Worm (Caenorhabditis elegans) whole organism, L2 larva: ENCODE data around the gene Y37D8A.5.

Source experiments
- C34F6.9 ChIP-seq: fragments of 150-350 bp; optimal IDR thresholded peaks from 2 replicates; lab custom pipeline; 2014; ENCODE audit warnings: missing biosample characterization, missing genetic modification characterization
- F13H6.1 ChIP-seq: sonication (generic microtip); optimal IDR thresholded peaks from 2 replicates; lab custom pipeline; 2016; ENCODE audit warnings: missing genetic modification characterization, missing compliant biosample characterization
- R02D3.7 ChIP-seq: fragments of 150-350 bp; optimal IDR thresholded peaks from 2 replicates; lab custom pipeline; 2014; ENCODE audit warnings: missing biosample characterization, missing genetic modification characterization
- Y55F3AM.14 ChIP-seq: fragments of 200-800 bp; sonication (Bioruptor generic); optimal IDR thresholded peaks from 2 replicates; lab custom pipeline; 2018; ENCODE audit warnings: mild to moderate bottlenecking, missing genetic modification characterization, missing compliant biosample characterization
- ZK546.5 ChIP-seq: sonication (generic microtip); optimal IDR thresholded peaks from 2 replicates; lab custom pipeline; 2017; ENCODE audit warnings: missing biosample characterization, missing genetic modification characterization
- alr-1 ChIP-seq: fragments of 150-350 bp; optimal IDR thresholded peaks from 2 replicates; lab custom pipeline; 2014; ENCODE audit warnings: missing biosample characterization, missing genetic modification characterization
- ama-1 ChIP-seq: fragments of 150-350 bp; optimal IDR thresholded peaks from 2 replicates; lab custom pipeline; 2018; ENCODE audit warnings: inconsistent platforms
- blmp-1 ChIP-seq: sonication (generic microtip); optimal IDR thresholded peaks from 2 replicates; lab custom pipeline; 2017; ENCODE audit warnings: missing genetic modification characterization, mild to moderate bottlenecking, missing compliant biosample characterization, antibody characterized with exemption, moderate library complexity; ENCODE audit not compliant: insufficient read depth
- ceh-16 ChIP-seq: fragments of 150-350 bp; optimal IDR thresholded peaks from 2 replicates; lab custom pipeline; 2014; ENCODE audit warnings: missing biosample characterization, missing genetic modification characterization
- ceh-82 ChIP-seq: fragments of 150-350 bp; optimal IDR thresholded peaks from 2 replicates; lab custom pipeline; 2014; ENCODE audit warnings: missing biosample characterization, missing genetic modification characterization
- crh-2 ChIP-seq: sonication (generic microtip); optimal IDR thresholded peaks from 2 replicates; lab custom pipeline; 2017; ENCODE audit warnings: missing biosample characterization, missing genetic modification characterization
- dmd-4 ChIP-seq: sonication (generic microtip); optimal IDR thresholded peaks from 2 replicates; lab custom pipeline; 2017; ENCODE audit warnings: missing biosample characterization, missing genetic modification characterization
- egl-27 ChIP-seq: sonication (generic microtip); optimal IDR thresholded peaks from 3 replicates; lab custom pipeline; 2017; ENCODE audit warnings: missing biosample characterization, missing genetic modification reagents, missing genetic modification characterization
- elt-1 ChIP-seq: fragments of 150-350 bp; optimal IDR thresholded peaks from 2 replicates; lab custom pipeline; 2014; ENCODE audit warnings: missing biosample characterization, missing genetic modification characterization
- elt-3 ChIP-seq: sonication (generic microtip); optimal IDR thresholded peaks from 2 replicates; lab custom pipeline; 2017; ENCODE audit warnings: missing biosample characterization, missing genetic modification characterization
- fos-1 ChIP-seq: fragments of 150-350 bp; optimal IDR thresholded peaks from 2 replicates; lab custom pipeline; 2014; ENCODE audit warnings: missing biosample characterization, missing genetic modification characterization
- gmeb-1 ChIP-seq: fragments of 150-350 bp; optimal IDR thresholded peaks from 2 replicates; lab custom pipeline; 2014; ENCODE audit warnings: missing biosample characterization, missing genetic modification characterization
- lin-11 ChIP-seq: fragments of 150-350 bp; sonication (generic microtip); optimal IDR thresholded peaks from 2 replicates; lab custom pipeline; 2014; ENCODE audit warnings: missing biosample characterization, missing genetic modification characterization, inconsistent platforms, mixed read lengths
- lin-13 ChIP-seq: fragments of 150-350 bp; optimal IDR thresholded peaks from 2 replicates; lab custom pipeline; 2014; ENCODE audit warnings: missing biosample characterization, missing genetic modification reagents, missing genetic modification characterization
- lin-39 ChIP-seq: fragments of 150-350 bp; optimal IDR thresholded peaks from 2 replicates; lab custom pipeline; 2014; ENCODE audit warnings: missing biosample characterization, missing genetic modification reagents, missing genetic modification characterization
- lsy-2 ChIP-seq, 2 experiments: fragments of 150-350 bp in 1 of 2; sonication (generic microtip) in 1 of 2; optimal IDR thresholded peaks; 2 replicates each; lab custom pipeline; 2014 to 2017; ENCODE audit warnings: missing biosample characterization in 2 of 2, missing genetic modification characterization in 2 of 2
- mab-5 ChIP-seq: fragments of 150-350 bp; optimal IDR thresholded peaks from 2 replicates; lab custom pipeline; 2014; ENCODE audit warnings: missing biosample characterization, missing genetic modification characterization
- mbf-1 ChIP-seq: sonication (generic microtip); optimal IDR thresholded peaks from 2 replicates; lab custom pipeline; 2017; ENCODE audit warnings: missing biosample characterization, missing genetic modification characterization
- mdl-1 ChIP-seq, 2 experiments: fragments of 150-350 bp in 1 of 2; sonication (generic microtip) in 1 of 2; optimal IDR thresholded peaks; 2 replicates each; lab custom pipeline; 2017; ENCODE audit warnings: missing biosample characterization in 2 of 2, missing genetic modification characterization in 2 of 2
- nhr-10 ChIP-seq: sonication (generic microtip); optimal IDR thresholded peaks from 2 replicates; lab custom pipeline; 2017; ENCODE audit warnings: missing biosample characterization, missing genetic modification characterization
- nhr-11 ChIP-seq: fragments of 150-350 bp; optimal IDR thresholded peaks from 2 replicates; lab custom pipeline; 2014; ENCODE audit warnings: missing biosample characterization, missing genetic modification characterization
- nhr-12 ChIP-seq: fragments of 150-350 bp; optimal IDR thresholded peaks from 2 replicates; lab custom pipeline; 2014; ENCODE audit warnings: missing biosample characterization, missing genetic modification characterization
- nhr-129 ChIP-seq: fragments of 150-350 bp; optimal IDR thresholded peaks from 2 replicates; lab custom pipeline; 2014; ENCODE audit warnings: missing biosample characterization, missing genetic modification characterization
- nhr-21 ChIP-seq: fragments of 150-350 bp; optimal IDR thresholded peaks from 2 replicates; lab custom pipeline; 2014; ENCODE audit warnings: missing biosample characterization, missing genetic modification characterization
- nhr-23 ChIP-seq: fragments of 150-350 bp; optimal IDR thresholded peaks from 2 replicates; lab custom pipeline; 2014; ENCODE audit warnings: missing biosample characterization, missing genetic modification reagents, missing genetic modification characterization
- nhr-237 ChIP-seq: fragments of 150-350 bp; optimal IDR thresholded peaks from 2 replicates; lab custom pipeline; 2014; ENCODE audit warnings: missing biosample characterization, missing genetic modification characterization
- nhr-25 ChIP-seq: fragments of 150-350 bp; sonication (generic microtip); optimal IDR thresholded peaks from 3 replicates; lab custom pipeline; 2014; ENCODE audit warnings: missing biosample characterization, missing genetic modification characterization
- nhr-6 ChIP-seq: fragments of 150-350 bp; optimal IDR thresholded peaks from 2 replicates; lab custom pipeline; 2014; ENCODE audit warnings: missing biosample characterization, missing genetic modification characterization
- nhr-77 ChIP-seq: fragments of 150-350 bp; optimal IDR thresholded peaks from 2 replicates; lab custom pipeline; 2014; ENCODE audit warnings: missing biosample characterization, missing genetic modification characterization
- peb-1 ChIP-seq: fragments of 150-350 bp; optimal IDR thresholded peaks from 2 replicates; lab custom pipeline; 2014; ENCODE audit warnings: missing biosample characterization, missing genetic modification characterization
- sem-4 ChIP-seq: fragments of 150-350 bp; optimal IDR thresholded peaks from 2 replicates; lab custom pipeline; 2014; ENCODE audit warnings: missing biosample characterization, missing genetic modification reagents, missing genetic modification characterization
- skn-1 ChIP-seq: sonication (generic microtip); optimal IDR thresholded peaks from 2 replicates; lab custom pipeline; 2017; ENCODE audit warnings: missing biosample characterization, missing genetic modification characterization
- sma-3 ChIP-seq: sonication (generic microtip); optimal IDR thresholded peaks from 2 replicates; lab custom pipeline; 2016; ENCODE audit warnings: missing genetic modification reagents, missing genetic modification characterization, missing compliant biosample characterization
- sma-9 ChIP-seq, 2 experiments: fragments of 150-350 bp in 1 of 2; sonication (generic microtip) in 1 of 2; optimal IDR thresholded peaks; 2 replicates each; lab custom pipeline; 2014 to 2016; ENCODE audit warnings: missing genetic modification characterization in 2 of 2, mild to moderate bottlenecking in 1 of 2, missing biosample characterization in 1 of 2, missing compliant biosample characterization in 1 of 2, missing genetic modification reagents in 1 of 2, moderate library complexity in 1 of 2
- snpc-4 ChIP-seq: fragments of 150-350 bp; optimal IDR thresholded peaks from 2 replicates; lab custom pipeline; 2014; ENCODE audit warnings: missing biosample characterization, missing genetic modification characterization
- unc-39 ChIP-seq: fragments of 150-350 bp; optimal IDR thresholded peaks from 2 replicates; lab custom pipeline; 2014; ENCODE audit warnings: missing biosample characterization, missing genetic modification characterization
- unc-55 ChIP-seq: fragments of 150-350 bp; sonication (generic microtip); optimal IDR thresholded peaks from 3 replicates; lab custom pipeline; 2014; ENCODE audit warnings: missing biosample characterization, missing genetic modification reagents, missing genetic modification characterization
- unc-62 ChIP-seq: fragments of 150-350 bp; optimal IDR thresholded peaks from 2 replicates; lab custom pipeline; 2014; ENCODE audit warnings: missing biosample characterization, missing genetic modification reagents, missing genetic modification characterization
- zag-1 ChIP-seq: fragments of 150-350 bp; optimal IDR thresholded peaks from 2 replicates; lab custom pipeline; 2014; ENCODE audit warnings: missing biosample characterization, missing genetic modification characterization
- ztf-1 ChIP-seq: fragments of 200-800 bp; sonication (Bioruptor generic); conservative IDR thresholded peaks from 2 replicates; pipeline ENCODE4 v1.3.6; 2022; ENCODE audit warnings: missing genetic modification characterization, missing compliant biosample characterization
- ztf-11 ChIP-seq: sonication (generic microtip); optimal IDR thresholded peaks from 2 replicates; lab custom pipeline; 2017; ENCODE audit warnings: missing biosample characterization, missing genetic modification characterization
- ztf-4 ChIP-seq: fragments of 150-350 bp; optimal IDR thresholded peaks from 2 replicates; lab custom pipeline; 2014; ENCODE audit warnings: missing biosample characterization, missing genetic modification characterization

Y37D8A.5 gene

ce11 chrIII:12848981-12849589 is 6.2 kb downstream of the Y37D8A.5 start (continued):
- peak; percentile 96 for TF ChIP-seq sma-9 (GFP tag; optimal IDR thresholded peaks at IDR 0.05; lab: Kevin White, UChicago)
- peak; percentile 25 for TF ChIP-seq sma-9 (tag; optimal IDR thresholded peaks at IDR 0.05; lab: Kevin White, UChicago)
- no peak for TF ChIP-seq nhr-11 (tag; lab: Kevin White, UChicago)
- TF ChIP-seq nhr-6 (tag; lab: Kevin White, UChicago), result peak; percentile 17
- TF ChIP-seq unc-62 (GFP tag; lab: Kevin White, UChicago), result no peak
- no peak for TF ChIP-seq nhr-10 (tag; lab: Kevin White, UChicago)
- TF ChIP-seq nhr-77 (tag; lab: Kevin White, UChicago), result no peak
- peak; percentile 84 for TF ChIP-seq sem-4
- no peak for TF ChIP-seq snpc-4 (tag; lab: Kevin White, UChicago)
- TF ChIP-seq, all 48 proteins: peak for 17

ce11 chrIII:12847623-12848022 is 7.7 kb downstream of the Y37D8A.5 start:
- TF ChIP-seq nhr-77 (tag; lab: Kevin White, UChicago) (no peak), sem-4 (peak; percentile 66), R02D3.7 (tag; lab: Kevin White, UChicago) (no peak), sma-3 (GFP tag; lab: Kevin White, UChicago) (peak; percentile 2), sma-9 (GFP tag; optimal IDR thresholded peaks at IDR 0.05; lab: Kevin White, UChicago) (peak; percentile 80), sma-9 (tag; optimal IDR thresholded peaks at IDR 0.05; lab: Kevin White, UChicago) (no peak), blmp-1 (peak; percentile 37), nhr-25 (peak; percentile 19), fos-1 (tag; lab: Kevin White, UChicago) (peak; percentile 92)

ce11 chrIII:12842858-12843257 is 12.4 kb downstream of the Y37D8A.5 start:
- TF ChIP-seq nhr-12 (tag; lab: Kevin White, UChicago) (no peak), R02D3.7 (tag; lab: Kevin White, UChicago) (no peak), sma-3 (GFP tag; lab: Kevin White, UChicago) (peak; percentile 4), dmd-4 (no peak), gmeb-1 (tag; lab: Kevin White, UChicago) (no peak), F13H6.1 (tag; lab: Kevin White, UChicago) (no peak), sma-9 (GFP tag; optimal IDR thresholded peaks at IDR 0.05; lab: Kevin White, UChicago) (peak; percentile 83), sma-9 (tag; optimal IDR thresholded peaks at IDR 0.05; lab: Kevin White, UChicago) (no peak), nhr-11 (tag; lab: Kevin White, UChicago) (no peak), nhr-237 (tag; lab: Kevin White, UChicago) (no peak), crh-2 (no peak), ceh-16 (tag; lab: Kevin White, UChicago) (no peak), blmp-1 (peak; percentile 14), lsy-2 (tag; optimal IDR thresholded peaks at IDR 0.05; lab: Kevin White, UChicago) (peak in 1 of 2 experiments; percentile 19), ztf-1 (GFP tag; lab: Robert Waterston, UW) (no peak), mdl-1 (tag; optimal IDR thresholded peaks at IDR 0.05; lab: Kevin White, UChicago) (no peak), lin-11 (tag; lab: Kevin White, UChicago) (no peak), nhr-77 (tag; lab: Kevin White, UChicago) (no peak), C34F6.9 (tag; lab: Kevin White, UChicago) (no peak), ztf-4 (tag; lab: Kevin White, UChicago) (no peak), elt-1 (tag; lab: Kevin White, UChicago) (no peak), lin-13 (no peak), nhr-129 (tag; lab: Kevin White, UChicago) (no peak), peb-1 (no peak), mab-5 (tag; lab: Kevin White, UChicago) (no peak), sem-4 (peak; percentile 85), unc-62 (GFP tag; lab: Kevin White, UChicago) (no peak), fos-1 (tag; lab: Kevin White, UChicago) (no peak), egl-27 (tag; lab: Kevin White, UChicago) (no peak), ztf-11 (no peak), nhr-21 (tag; lab: Kevin White, UChicago) (no peak), Y55F3AM.14 (GFP tag; lab: Kevin White, UChicago) (no peak), ZK546.5 (tag; lab: Kevin White, UChicago) (no peak), nhr-25 (peak; percentile 49), lin-39 (no peak), snpc-4 (tag; lab: Kevin White, UChicago) (no peak), nhr-23 (tag; lab: Kevin White, UChicago) (no peak), alr-1 (tag; lab: Kevin White, UChicago) (no peak), ceh-82 (tag; lab: Kevin White, UChicago) (no peak), ama-1 (lab: Kevin White, UChicago) (no peak), nhr-10 (tag; lab: Kevin White, UChicago) (no peak), nhr-6 (tag; lab: Kevin White, UChicago) (no peak), elt-3 (no peak), zag-1 (tag; lab: Kevin White, UChicago) (no peak), unc-39 (no peak), mbf-1 (tag; lab: Kevin White, UChicago) (no peak), unc-55 (no peak), skn-1 (tag; lab: Kevin White, UChicago) (no peak)
